Fruit fly (Drosophila melanogaster) whole organism, prepupa: ENCODE measurements around the gene CG31098.

Experiments used
- CG10669 ChIP-seq: fragments of 200-800 bp; sonication (Bioruptor generic); optimal IDR thresholded peaks from 3 replicates; lab custom pipeline; 2018; ENCODE audit warnings: missing biosample characterization, mild to moderate bottlenecking, missing genetic modification characterization, moderate library complexity
- CG11902 ChIP-seq: fragments of 200-800 bp; sonication (Bioruptor generic); optimal IDR thresholded peaks from 3 replicates; lab custom pipeline; 2016; ENCODE audit warnings: missing biosample characterization, missing genetic modification characterization
- CG34406 ChIP-seq: fragments of 200-800 bp; sonication (Bioruptor generic); optimal IDR thresholded peaks from 3 replicates; lab custom pipeline; 2016; ENCODE audit warnings: missing biosample characterization, missing genetic modification characterization
- CG6854 ChIP-seq: fragments of 200-800 bp; sonication (Bioruptor generic); optimal IDR thresholded peaks from 2 replicates; lab custom pipeline; 2017; ENCODE audit warnings: missing biosample characterization, mild to moderate bottlenecking, missing genetic modification characterization
- Eip75B ChIP-seq: fragments of 200-800 bp; sonication (Bioruptor generic); optimal IDR thresholded peaks from 3 replicates; lab custom pipeline; 2016; ENCODE audit warnings: missing biosample characterization, missing genetic modification characterization
- Eip93F ChIP-seq: fragments of 200-800 bp; sonication (Bioruptor generic); optimal IDR thresholded peaks from 2 replicates; lab custom pipeline; 2016; ENCODE audit warnings: missing biosample characterization, mild to moderate bottlenecking, missing genetic modification characterization
- OdsH ChIP-seq: fragments of 200-800 bp; sonication (Bioruptor generic); optimal IDR thresholded peaks from 3 replicates; lab custom pipeline; 2016; ENCODE audit warnings: missing biosample characterization, missing genetic modification characterization
- Sox102F ChIP-seq: fragments of 200-800 bp; sonication (Bioruptor generic); optimal IDR thresholded peaks from 2 replicates; lab custom pipeline; 2016; ENCODE audit warnings: missing biosample characterization, mild to moderate bottlenecking, missing genetic modification characterization

DNA sequence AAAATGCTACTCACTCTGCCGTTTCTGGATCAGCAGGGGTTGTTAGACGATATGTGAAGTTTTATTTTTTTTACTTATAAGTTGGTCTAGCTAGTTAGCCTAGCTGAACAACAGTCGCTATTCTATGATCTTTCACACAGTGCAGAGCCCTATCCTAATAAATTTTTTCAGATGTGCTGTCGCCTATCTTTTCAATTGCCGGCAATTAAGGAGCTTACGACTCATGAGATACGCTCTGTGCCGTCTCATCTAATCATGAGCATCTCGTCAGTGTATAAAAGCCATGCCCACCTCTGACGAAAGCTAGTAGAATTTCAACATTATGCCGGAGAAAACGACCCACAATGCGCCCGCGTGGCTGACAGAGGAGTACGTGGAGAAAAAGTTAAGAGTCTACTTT is 22.9 kb downstream of the CG31098 start, which contains the start of the genes CG11889 and CG11891:
- TF ChIP-seq Sox102F (GFP tag; lab: Kevin White, UChicago) (no peak), CG11902 (no peak), Eip75B (GFP tag; lab: Kevin White, UChicago) (no peak), CG34406 (GFP tag; lab: Kevin White, UChicago) (no peak), Eip93F (no peak), CG10669 (GFP tag; lab: Kevin White, UChicago) (no peak), CG6854 (GFP tag; lab: Kevin White, UChicago) (no peak), OdsH (GFP tag; lab: Kevin White, UChicago) (no peak)
